Fruit fly (Drosophila melanogaster) whole organism, embryonic: ENCODE measurements around the gene Ocrl.
A peak's percentile ranks its signal among the peaks of the same experiment; 100 is the strongest.

Experiments used
- Bteb2 ChIP-seq: fragments of 200-800 bp; sonication (Bioruptor generic); optimal IDR thresholded peaks from 2 replicates; lab custom pipeline; 2016; ENCODE audit warnings: missing biosample characterization, missing genetic modification characterization
- CG10462 ChIP-seq: fragments of 200-800 bp; sonication (Bioruptor generic); optimal IDR thresholded peaks from 2 replicates; lab custom pipeline; 2016; ENCODE audit warnings: missing biosample characterization, missing genetic modification characterization
- CG11456 ChIP-seq: fragments of 200-800 bp; sonication (Bioruptor generic); IDR thresholded peaks from 3 replicates; pipeline ENCODE4 v1.3.6; 2022; ENCODE audit warnings: missing biosample characterization, missing genetic modification characterization
- CG11504 ChIP-seq: fragments of 200-800 bp; sonication (Bioruptor generic); optimal IDR thresholded peaks from 3 replicates; lab custom pipeline; 2019; ENCODE audit warnings: missing biosample characterization, mild to moderate bottlenecking, missing genetic modification characterization, moderate library complexity
- CG12071 ChIP-seq: fragments of 200-800 bp; sonication (Bioruptor generic); optimal IDR thresholded peaks from 3 replicates; lab custom pipeline; 2018; ENCODE audit warnings: missing biosample characterization, mild to moderate bottlenecking, missing genetic modification characterization
- CG12104 ChIP-seq: fragments of 200-800 bp; sonication (Bioruptor generic); optimal IDR thresholded peaks from 3 replicates; lab custom pipeline; 2016; ENCODE audit warnings: missing biosample characterization, missing genetic modification characterization
- CG13287 ChIP-seq: fragments of 200-800 bp; sonication (Bioruptor generic); IDR thresholded peaks from 2 replicates; pipeline ENCODE4 v1.3.6; 2022; ENCODE audit warnings: missing biosample characterization, missing genetic modification characterization; ENCODE audit not compliant: partially characterized antibody
- CG14667 ChIP-seq: fragments of 200-800 bp; sonication (Bioruptor generic); IDR thresholded peaks from 2 replicates; pipeline ENCODE4 v1.3.6; 2022; ENCODE audit warnings: missing biosample characterization, missing genetic modification characterization
- CG1602 ChIP-seq: fragments of 200-800 bp; sonication (Bioruptor generic); optimal IDR thresholded peaks from 3 replicates; lab custom pipeline; 2016; ENCODE audit warnings: missing biosample characterization, missing genetic modification characterization
- CG16815 ChIP-seq: fragments of 200-800 bp; sonication (Bioruptor generic); optimal IDR thresholded peaks from 3 replicates; lab custom pipeline; 2017; ENCODE audit warnings: missing biosample characterization, mild to moderate bottlenecking, missing genetic modification characterization
- CG1832 ChIP-seq: fragments of 200-800 bp; sonication (Bioruptor generic); optimal IDR thresholded peaks from 2 replicates; lab custom pipeline; 2017; ENCODE audit warnings: missing biosample characterization, mild to moderate bottlenecking, missing genetic modification characterization, inconsistent platforms
- CG3847 ChIP-seq: fragments of 200-800 bp; sonication (Bioruptor generic); IDR thresholded peaks from 2 replicates; pipeline ENCODE4 v1.3.6; 2022; ENCODE audit warnings: missing biosample characterization, missing genetic modification characterization
- CG43689 ChIP-seq: fragments of 200-800 bp; sonication (Bioruptor generic); IDR thresholded peaks from 2 replicates; pipeline ENCODE4 v1.3.6; 2022; ENCODE audit warnings: missing biosample characterization, missing genetic modification characterization
- CG6175 ChIP-seq: fragments of 200-800 bp; sonication (Bioruptor generic); IDR thresholded peaks from 3 replicates; pipeline ENCODE4 v1.3.6; 2022; ENCODE audit warnings: missing biosample characterization, missing genetic modification characterization
- CG6683 ChIP-seq: fragments of 200-800 bp; sonication (Bioruptor generic); optimal IDR thresholded peaks from 2 replicates; lab custom pipeline; 2017; ENCODE audit warnings: missing biosample characterization, mild to moderate bottlenecking, missing genetic modification characterization, missing genetic modification reagents
- CG6813 ChIP-seq: fragments of 200-800 bp; sonication (Bioruptor generic); optimal IDR thresholded peaks from 2 replicates; lab custom pipeline; 2017; ENCODE audit warnings: missing biosample characterization, missing genetic modification characterization, mild to moderate bottlenecking, moderate library complexity, missing genetic modification reagents
- CG7786 ChIP-seq: fragments of 200-800 bp; sonication (Bioruptor generic); optimal IDR thresholded peaks from 2 replicates; lab custom pipeline; 2016; ENCODE audit warnings: missing biosample characterization, missing genetic modification characterization
- CG7928 ChIP-seq: fragments of 200-800 bp; sonication (Bioruptor generic); optimal IDR thresholded peaks from 2 replicates; lab custom pipeline; 2017; ENCODE audit warnings: missing biosample characterization, mild to moderate bottlenecking, missing genetic modification characterization
- CG8359 ChIP-seq: fragments of 200-800 bp; sonication (Bioruptor generic); optimal IDR thresholded peaks from 2 replicates; lab custom pipeline; 2017; ENCODE audit warnings: missing biosample characterization, mild to moderate bottlenecking, missing genetic modification characterization, borderline replicate concordance
- CG8944 ChIP-seq: fragments of 200-800 bp; sonication (Bioruptor generic); optimal IDR thresholded peaks from 3 replicates; lab custom pipeline; 2016; ENCODE audit warnings: missing biosample characterization, missing genetic modification characterization
- Dek ChIP-seq: fragments of 200-800 bp; sonication (Bioruptor generic); optimal IDR thresholded peaks from 3 replicates; lab custom pipeline; 2019; ENCODE audit warnings: missing biosample characterization, mild to moderate bottlenecking, missing genetic modification characterization, moderate library complexity
- Dip3 ChIP-seq: fragments of 200-800 bp; sonication (Bioruptor generic); optimal IDR thresholded peaks from 3 replicates; lab custom pipeline; 2016; ENCODE audit warnings: missing biosample characterization, missing genetic modification characterization
- Dref ChIP-seq: fragments of 200-800 bp; sonication (Bioruptor generic); IDR thresholded peaks from 2 replicates; pipeline ENCODE4 v1.3.6; 2022; ENCODE audit warnings: missing biosample characterization, missing genetic modification characterization
- Gug ChIP-seq: fragments of 200-800 bp; sonication (Bioruptor generic); IDR thresholded peaks from 4 replicates; pipeline ENCODE4 v1.3.6; 2022; ENCODE audit warnings: missing biosample characterization, missing genetic modification characterization
- Hmr ChIP-seq: fragments of 200-800 bp; sonication (Bioruptor generic); optimal IDR thresholded peaks from 3 replicates; lab custom pipeline; 2017; ENCODE audit warnings: mild to moderate bottlenecking, missing biosample characterization, missing genetic modification reagents, missing genetic modification characterization
- Lhr ChIP-seq: fragments of 200-800 bp; sonication (Bioruptor generic); optimal IDR thresholded peaks from 3 replicates; lab custom pipeline; 2017; ENCODE audit warnings: mild to moderate bottlenecking, missing biosample characterization, missing genetic modification reagents, missing genetic modification characterization
- MTF-1 ChIP-seq: fragments of 200-800 bp; sonication (Bioruptor generic); optimal IDR thresholded peaks from 2 replicates; lab custom pipeline; 2018; ENCODE audit warnings: missing biosample characterization, mild to moderate bottlenecking, missing genetic modification characterization, borderline replicate concordance
- Rx ChIP-seq: fragments of 200-800 bp; sonication (Bioruptor generic); IDR thresholded peaks from 2 replicates; pipeline ENCODE4 v1.3.6; 2022; ENCODE audit warnings: missing biosample characterization, missing genetic modification characterization
- Scr ChIP-seq: fragments of 200-800 bp; sonication (Bioruptor generic); IDR thresholded peaks from 2 replicates; pipeline ENCODE4 v1.3.6; 2022; ENCODE audit warnings: missing biosample characterization, missing genetic modification characterization; ENCODE audit not compliant: partially characterized antibody
- abd-A ChIP-seq: fragments of 200-800 bp; sonication (Bioruptor generic); optimal IDR thresholded peaks from 3 replicates; lab custom pipeline; 2019; ENCODE audit warnings: missing biosample characterization, mild to moderate bottlenecking, missing genetic modification characterization, moderate library complexity
- az2 ChIP-seq: fragments of 200-800 bp; sonication (Bioruptor generic); optimal IDR thresholded peaks from 3 replicates; lab custom pipeline; 2016; ENCODE audit warnings: missing biosample characterization, missing genetic modification characterization
- chm ChIP-seq: fragments of 200-800 bp; sonication (Bioruptor generic); IDR thresholded peaks from 2 replicates; pipeline ENCODE4 v1.3.6; 2022; ENCODE audit warnings: missing biosample characterization, missing genetic modification characterization
- en ChIP-seq: fragments of 200-800 bp; sonication (Bioruptor generic); optimal IDR thresholded peaks from 2 replicates; lab custom pipeline; 2016; ENCODE audit warnings: missing biosample characterization, missing genetic modification characterization
- ftz-f1 ChIP-seq: fragments of 200-800 bp; sonication (Bioruptor generic); optimal IDR thresholded peaks from 2 replicates; lab custom pipeline; 2016; ENCODE audit warnings: missing biosample characterization, missing genetic modification characterization
- gce ChIP-seq: fragments of 200-800 bp; sonication (Bioruptor generic); IDR thresholded peaks from 3 replicates; pipeline ENCODE4 v1.3.6; 2022; ENCODE audit warnings: missing biosample characterization, missing genetic modification characterization
- ham ChIP-seq: fragments of 200-800 bp; sonication (Bioruptor generic); IDR thresholded peaks from 2 replicates; pipeline ENCODE4 v1.3.6; 2022; ENCODE audit warnings: missing biosample characterization, missing genetic modification characterization
- insv ChIP-seq, 2 experiments: fragments of 200-800 bp; sonication (Bioruptor generic); optimal IDR thresholded peaks; 3 replicates each; lab custom pipeline; 2016 to 2018; ENCODE audit warnings: missing biosample characterization in 2 of 2, missing genetic modification characterization in 2 of 2
- kni ChIP-seq: fragments of 200-800 bp; sonication (Bioruptor generic); optimal IDR thresholded peaks from 3 replicates; lab custom pipeline; 2017; ENCODE audit warnings: mild to moderate bottlenecking, missing biosample characterization, missing genetic modification reagents, missing genetic modification characterization
- lov ChIP-seq, 2 experiments: fragments of 200-800 bp in 1 of 2; fragments of >200 bp in 1 of 2; sonication (Bioruptor generic) in 1 of 2; IDR thresholded peaks in 1 of 2; optimal IDR thresholded peaks in 1 of 2; 2 replicates in 1 of 2; 3 replicates in 1 of 2; pipeline versions ENCODE4 v1.3.6 to Lab custom; 2017 to 2022; ENCODE audit warnings: missing biosample characterization in 1 of 2, missing genetic modification characterization in 1 of 2
- maf-S ChIP-seq: fragments of 200-800 bp; sonication (Bioruptor generic); optimal IDR thresholded peaks from 2 replicates; lab custom pipeline; 2016; ENCODE audit warnings: missing biosample characterization, missing genetic modification characterization
- nmo ChIP-seq: fragments of 200-800 bp; sonication (Bioruptor generic); optimal IDR thresholded peaks from 2 replicates; lab custom pipeline; 2018; ENCODE audit warnings: missing biosample characterization, mild to moderate bottlenecking, missing genetic modification characterization, moderate library complexity
- pros ChIP-seq: fragments of 200-800 bp; sonication (Bioruptor generic); optimal IDR thresholded peaks from 3 replicates; lab custom pipeline; 2019; ENCODE audit warnings: missing biosample characterization, mild to moderate bottlenecking, missing genetic modification characterization, moderate library complexity
- repo ChIP-seq: fragments of 200-800 bp; sonication (Bioruptor generic); optimal IDR thresholded peaks from 2 replicates; lab custom pipeline; 2016; ENCODE audit warnings: missing biosample characterization, missing genetic modification characterization
- schlank ChIP-seq: fragments of 200-800 bp; sonication (Bioruptor generic); optimal IDR thresholded peaks from 2 replicates; lab custom pipeline; 2018; ENCODE audit warnings: missing biosample characterization, mild to moderate bottlenecking, missing genetic modification characterization
- seq ChIP-seq: fragments of 200-800 bp; sonication (Bioruptor generic); IDR thresholded peaks from 2 replicates; pipeline ENCODE4 v1.3.6; 2022; ENCODE audit warnings: missing biosample characterization, missing genetic modification characterization
- slou ChIP-seq: fragments of 200-800 bp; sonication (Bioruptor generic); optimal IDR thresholded peaks from 3 replicates; lab custom pipeline; 2016; ENCODE audit warnings: missing biosample characterization, missing genetic modification characterization
- tgo ChIP-seq: fragments of 200-800 bp; sonication (Bioruptor generic); IDR thresholded peaks from 3 replicates; pipeline ENCODE4 v1.3.6; 2022; ENCODE audit warnings: missing biosample characterization, missing genetic modification characterization
- wor ChIP-seq: fragments of 200-800 bp; sonication (Bioruptor generic); IDR thresholded peaks from 2 replicates; pipeline ENCODE4 v1.3.6; 2022; ENCODE audit warnings: missing biosample characterization, missing genetic modification characterization
- zen ChIP-seq: fragments of 200-800 bp; sonication (Bioruptor generic); optimal IDR thresholded peaks from 3 replicates; lab custom pipeline; 2018; ENCODE audit warnings: missing biosample characterization, mild to moderate bottlenecking, missing genetic modification characterization, moderate library complexity

Ocrl gene

dm6 chrX:1963591-1964216, 40.9 kb downstream of the Ocrl start (continued):
- TF ChIP-seq CG43689: peak; percentile 90
- TF ChIP-seq Lhr (GFP tag; lab: Kevin White, UChicago): peak; percentile 68
- peak; percentile 79 for TF ChIP-seq kni (GFP tag; lab: Kevin White, UChicago)
- TF ChIP-seq lov (optimal IDR thresholded peaks at IDR 0.05; lab: Kevin White, UChicago): no peak
- TF ChIP-seq lov (GFP tag; IDR thresholded peaks at IDR 0.05; lab: Robert Waterston, UW): peak; percentile 93
- TF ChIP-seq Dek (tag; lab: Kevin White, UChicago): peak; percentile 92
- TF ChIP-seq tgo (GFP tag; lab: Robert Waterston, UW): peak; percentile 94
- TF ChIP-seq Dref: 0 out of 2 replicates have a peak, but pooled peaks have one; percentile 31
- TF ChIP-seq Scr: no peak
- TF ChIP-seq CG16815: peak; percentile 82
- TF ChIP-seq CG13287 (GFP tag; lab: Robert Waterston, UW): 0 out of 2 replicates have a peak, but pooled peaks have one; percentile 24
- peak; percentile 86 for TF ChIP-seq CG12104 (GFP tag; lab: Kevin White, UChicago)
- peak; percentile 96 for TF ChIP-seq CG14667 (GFP tag; lab: Robert Waterston, UW)
- peak; percentile 87 for TF ChIP-seq Bteb2
- peak in 1 of 2 experiments; percentile 44 for TF ChIP-seq insv (GFP tag; optimal IDR thresholded peaks at IDR 0.05; lab: Kevin White, UChicago)
- peak; percentile 93 for TF ChIP-seq CG7786 (GFP tag; lab: Kevin White, UChicago)
- TF ChIP-seq az2 (GFP tag; lab: Kevin White, UChicago): peak; percentile 96
- peak; percentile 93 for TF ChIP-seq seq (GFP tag; lab: Robert Waterston, UW)
- peak; percentile 88 for TF ChIP-seq CG6813 (GFP tag; lab: Kevin White, UChicago)
- peak; percentile 93 for TF ChIP-seq CG8944 (GFP tag; lab: Kevin White, UChicago)
- TF ChIP-seq CG11504 (tag; lab: Kevin White, UChicago): peak; percentile 95
- TF ChIP-seq gce: peak; percentile 96
- TF ChIP-seq abd-A: peak; percentile 61
- peak; percentile 94 for TF ChIP-seq CG3847 (GFP tag; lab: Robert Waterston, UW)
- peak; percentile 53 for TF ChIP-seq ftz-f1 (GFP tag; lab: Kevin White, UChicago)
- peak; percentile 89 for TF ChIP-seq MTF-1 (GFP tag; lab: Kevin White, UChicago)
- TF ChIP-seq CG1832 (GFP tag; lab: Kevin White, UChicago): no peak
- TF ChIP-seq CG6683 (GFP tag; lab: Kevin White, UChicago): peak; percentile 86
- TF ChIP-seq CG11456: peak; percentile 95
- TF ChIP-seq wor (GFP tag; lab: Robert Waterston, UW): peak; percentile 95
- peak; percentile 72 for TF ChIP-seq zen
- TF ChIP-seq ham (GFP tag; lab: Robert Waterston, UW): peak; percentile 72
- peak; percentile 92 for TF ChIP-seq repo
- TF ChIP-seq CG12071 (GFP tag; lab: Kevin White, UChicago): peak; percentile 96
- peak; percentile 93 for TF ChIP-seq Rx (GFP tag; lab: Robert Waterston, UW)
- peak; percentile 93 for TF ChIP-seq chm (GFP tag; lab: Robert Waterston, UW)
- peak; percentile 89 for TF ChIP-seq CG6175 (GFP tag; lab: Robert Waterston, UW)
- TF ChIP-seq Dip3: peak; percentile 90
- TF ChIP-seq CG8359 (GFP tag; lab: Kevin White, UChicago): peak; percentile 81
- peak; percentile 88 for TF ChIP-seq CG10462
- peak; percentile 87 for TF ChIP-seq maf-S (GFP tag; lab: Kevin White, UChicago)
- TF ChIP-seq Gug: peak; percentile 97
- peak; percentile 87 for TF ChIP-seq schlank (tag; lab: Kevin White, UChicago)
- TF ChIP-seq Hmr (GFP tag; lab: Kevin White, UChicago): peak; percentile 90
- peak; percentile 94 for TF ChIP-seq nmo (GFP tag; lab: Kevin White, UChicago)
- TF ChIP-seq CG1602: peak; percentile 92
- TF ChIP-seq pros (GFP tag; lab: Kevin White, UChicago): peak; percentile 25
- peak; percentile 71 for TF ChIP-seq CG7928 (GFP tag; lab: Kevin White, UChicago)
- TF ChIP-seq en: peak; percentile 85
- peak; percentile 78 for TF ChIP-seq slou (GFP tag; lab: Kevin White, UChicago)
